Fruit fly (Drosophila melanogaster): ENCODE measurements around the gene CG7568.

DNA sequence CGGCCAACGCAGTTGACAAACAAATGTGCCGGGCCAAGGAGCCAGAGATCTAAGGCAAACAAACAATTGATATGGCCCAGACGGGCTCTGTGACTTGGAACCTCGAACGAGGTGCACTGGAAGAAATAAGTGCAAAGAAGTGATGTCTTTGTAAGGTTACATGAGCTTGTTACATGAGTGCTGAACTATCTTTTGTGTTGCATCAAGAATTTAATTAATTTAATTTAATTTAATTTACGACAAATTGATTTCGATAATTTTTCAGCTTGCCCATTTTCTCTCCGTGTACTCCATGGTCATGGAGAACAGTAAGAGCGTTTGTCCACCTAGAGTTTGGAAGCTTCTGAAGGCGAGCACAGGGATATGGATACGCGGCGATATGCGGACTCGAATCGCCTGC, 50.7 kb downstream of the CG7568 start:
- TF ChIP-seq sage (GFP tag; optimal IDR thresholded peaks at IDR 0.05) (peak; percentile 2), Hr78 (GFP tag; optimal IDR thresholded peaks at IDR 0.05) (no peak), GATAd (GFP tag; optimal IDR thresholded peaks at IDR 0.05) (no peak), Dfd (GFP tag; optimal IDR thresholded peaks at IDR 0.05) (no peak), usp (GFP tag; optimal IDR thresholded peaks at IDR 0.05) (no peak), fru (GFP tag; optimal IDR thresholded peaks at IDR 0.05) (peak; percentile 29), psq (GFP tag; optimal IDR thresholded peaks at IDR 0.05) (peak; percentile 20), Sp1 (GFP tag; optimal IDR thresholded peaks at IDR 0.05) (peak; percentile 7), Myc (optimal IDR thresholded peaks at IDR 0.05) (no peak), OdsH (GFP tag; optimal IDR thresholded peaks at IDR 0.05) (peak; percentile 40)

Data from whole organism, wandering third instar larva.